Fruit fly (Drosophila melanogaster) whole organism, prepupa: ENCODE measurements around the gene CG15498.

ENCODE experiments used
- Blimp-1 ChIP-seq: fragments of 200-800 bp; sonication (Bioruptor generic); optimal IDR thresholded peaks from 3 replicates; lab custom pipeline; 2017; ENCODE audit warnings: missing biosample characterization, missing genetic modification characterization, mild to moderate bottlenecking, moderate library complexity, missing genetic modification reagents
- CG10631 ChIP-seq: fragments of 200-800 bp; sonication (Bioruptor generic); optimal IDR thresholded peaks from 2 replicates; lab custom pipeline; 2016; ENCODE audit warnings: missing biosample characterization, missing genetic modification characterization
- CG10669 ChIP-seq: fragments of 200-800 bp; sonication (Bioruptor generic); optimal IDR thresholded peaks from 3 replicates; lab custom pipeline; 2018; ENCODE audit warnings: missing biosample characterization, mild to moderate bottlenecking, missing genetic modification characterization, moderate library complexity
- CG11294 ChIP-seq: fragments of 200-800 bp; sonication (Bioruptor generic); IDR thresholded peaks from 2 replicates; pipeline ENCODE4 v1.3.6; 2022; ENCODE audit warnings: missing biosample characterization, missing genetic modification characterization
- CG11902 ChIP-seq: fragments of 200-800 bp; sonication (Bioruptor generic); optimal IDR thresholded peaks from 3 replicates; lab custom pipeline; 2016; ENCODE audit warnings: missing biosample characterization, missing genetic modification characterization
- CG15336 ChIP-seq: fragments of 200-800 bp; sonication (Bioruptor generic); IDR thresholded peaks from 2 replicates; pipeline ENCODE4 v1.3.6; 2022; ENCODE audit warnings: missing biosample characterization, missing genetic modification characterization
- CG16779 ChIP-seq: fragments of 200-800 bp; sonication (Bioruptor generic); optimal IDR thresholded peaks from 3 replicates; lab custom pipeline; 2017; ENCODE audit warnings: missing biosample characterization, mild to moderate bottlenecking, missing genetic modification characterization
- CG3032 ChIP-seq: fragments of 200-800 bp; optimal IDR thresholded peaks from 2 replicates; lab custom pipeline; 2019; ENCODE audit warnings: missing biosample characterization, mild to moderate bottlenecking, missing genetic modification characterization, moderate library complexity
- CG32006 ChIP-seq: fragments of 200-800 bp; sonication (Bioruptor generic); optimal IDR thresholded peaks from 3 replicates; lab custom pipeline; 2017; ENCODE audit warnings: missing biosample characterization, mild to moderate bottlenecking, missing genetic modification characterization
- CG3919 ChIP-seq: fragments of 200-800 bp; sonication (Bioruptor generic); optimal IDR thresholded peaks from 3 replicates; lab custom pipeline; 2016; ENCODE audit warnings: missing biosample characterization, missing genetic modification characterization
- CG4318 ChIP-seq: fragments of 200-800 bp; sonication (Bioruptor generic); optimal IDR thresholded peaks from 3 replicates; lab custom pipeline; 2017; ENCODE audit warnings: missing biosample characterization, mild to moderate bottlenecking, missing genetic modification characterization
- CG6163 ChIP-seq: fragments of 200-800 bp; sonication (Bioruptor generic); IDR thresholded peaks from 3 replicates; pipeline ENCODE4 v1.3.6; 2022; ENCODE audit warnings: missing biosample characterization, missing genetic modification characterization
- CG6276 ChIP-seq: fragments of 200-800 bp; sonication (Bioruptor generic); optimal IDR thresholded peaks from 2 replicates; lab custom pipeline; 2017; ENCODE audit warnings: missing biosample characterization, mild to moderate bottlenecking, missing genetic modification characterization
- CG6792 ChIP-seq: fragments of 200-800 bp; sonication (Bioruptor generic); optimal IDR thresholded peaks from 3 replicates; lab custom pipeline; 2016; ENCODE audit warnings: missing biosample characterization, missing genetic modification characterization
- CG6808 ChIP-seq: fragments of 200-800 bp; sonication (Bioruptor generic); optimal IDR thresholded peaks from 3 replicates; lab custom pipeline; 2017; ENCODE audit warnings: missing biosample characterization, missing genetic modification characterization, mild to moderate bottlenecking, moderate library complexity, missing genetic modification reagents
- CG7368 ChIP-seq: fragments of 200-800 bp; sonication (Bioruptor generic); optimal IDR thresholded peaks from 3 replicates; lab custom pipeline; 2016; ENCODE audit warnings: missing biosample characterization, missing genetic modification characterization
- CG8119 ChIP-seq: fragments of 200-800 bp; sonication (Bioruptor generic); IDR thresholded peaks from 3 replicates; pipeline ENCODE4 v1.3.6; 2022; ENCODE audit warnings: missing biosample characterization, missing genetic modification characterization
- CG8632 ChIP-seq: fragments of 200-800 bp; sonication (Bioruptor generic); optimal IDR thresholded peaks from 3 replicates; lab custom pipeline; 2016; ENCODE audit warnings: missing biosample characterization, missing genetic modification characterization
- Eip75B ChIP-seq: fragments of 200-800 bp; sonication (Bioruptor generic); optimal IDR thresholded peaks from 3 replicates; lab custom pipeline; 2016; ENCODE audit warnings: missing biosample characterization, missing genetic modification characterization
- Eip78C ChIP-seq: fragments of 200-800 bp; sonication (Bioruptor generic); peaks from one replicate; lab custom pipeline; 2016; ENCODE audit warnings: missing biosample characterization, missing genetic modification characterization
- Ets21C ChIP-seq: fragments of 200-800 bp; sonication (Bioruptor generic); optimal IDR thresholded peaks from 3 replicates; lab custom pipeline; 2016; ENCODE audit warnings: missing biosample characterization, missing genetic modification characterization
- Ets96B ChIP-seq: fragments of 200-800 bp; optimal IDR thresholded peaks from 2 replicates; lab custom pipeline; 2019; ENCODE audit warnings: missing biosample characterization, mild to moderate bottlenecking, missing genetic modification characterization, moderate library complexity
- Gug ChIP-seq: fragments of 200-800 bp; sonication (Bioruptor generic); IDR thresholded peaks from 2 replicates; pipeline ENCODE4 v1.3.6; 2022; ENCODE audit warnings: missing biosample characterization, missing genetic modification characterization
- Hr38 ChIP-seq: sonication (Bioruptor generic); optimal IDR thresholded peaks from 2 replicates; lab custom pipeline; 2016; ENCODE audit warnings: missing biosample characterization, missing genetic modification characterization
- Hr39 ChIP-seq: fragments of 200-800 bp; sonication (Bioruptor generic); optimal IDR thresholded peaks from 2 replicates; lab custom pipeline; 2016; ENCODE audit warnings: missing biosample characterization, missing genetic modification characterization
- Hr4 ChIP-seq: fragments of 200-800 bp; sonication (Bioruptor generic); optimal IDR thresholded peaks from 3 replicates; lab custom pipeline; 2016; ENCODE audit warnings: missing biosample characterization, missing genetic modification characterization
- Lpt ChIP-seq: fragments of 200-800 bp; sonication (Bioruptor generic); optimal IDR thresholded peaks from 3 replicates; lab custom pipeline; 2016; ENCODE audit warnings: missing biosample characterization, missing genetic modification characterization
- OdsH ChIP-seq: fragments of 200-800 bp; sonication (Bioruptor generic); optimal IDR thresholded peaks from 3 replicates; lab custom pipeline; 2016; ENCODE audit warnings: missing biosample characterization, missing genetic modification characterization
- Sox102F ChIP-seq: fragments of 200-800 bp; sonication (Bioruptor generic); optimal IDR thresholded peaks from 2 replicates; lab custom pipeline; 2016; ENCODE audit warnings: missing biosample characterization, mild to moderate bottlenecking, missing genetic modification characterization
- Sox14 ChIP-seq: fragments of 200-800 bp; sonication (Bioruptor generic); optimal IDR thresholded peaks from 3 replicates; lab custom pipeline; 2016; ENCODE audit warnings: missing biosample characterization, missing genetic modification characterization
- achi ChIP-seq: fragments of 200-800 bp; sonication (Bioruptor generic); optimal IDR thresholded peaks from 3 replicates; lab custom pipeline; 2016; ENCODE audit warnings: missing biosample characterization, missing genetic modification characterization
- cyc ChIP-seq: fragments of 200-800 bp; sonication (Bioruptor generic); optimal IDR thresholded peaks from 3 replicates; lab custom pipeline; 2016; ENCODE audit warnings: missing biosample characterization, missing genetic modification characterization
- dac ChIP-seq: fragments of 200-800 bp; sonication (Bioruptor generic); optimal IDR thresholded peaks from 2 replicates; lab custom pipeline; 2017; ENCODE audit warnings: missing biosample characterization, mild to moderate bottlenecking, missing genetic modification characterization
- dsx ChIP-seq: fragments of 200-800 bp; optimal IDR thresholded peaks from 3 replicates; lab custom pipeline; 2019; ENCODE audit warnings: missing biosample characterization, mild to moderate bottlenecking, missing genetic modification characterization, moderate library complexity; ENCODE audit not compliant: poor library complexity, severe bottlenecking
- eg ChIP-seq: fragments of 200-800 bp; sonication (Bioruptor generic); IDR thresholded peaks from 3 replicates; pipeline ENCODE4 v1.3.6; 2022; ENCODE audit warnings: missing biosample characterization, missing genetic modification characterization
- esn ChIP-seq: fragments of 200-800 bp; sonication (Bioruptor generic); optimal IDR thresholded peaks from 2 replicates; lab custom pipeline; 2016; ENCODE audit warnings: missing biosample characterization, mild to moderate bottlenecking, missing genetic modification characterization, moderate library complexity
- fd59A ChIP-seq: fragments of 200-800 bp; sonication (Bioruptor generic); optimal IDR thresholded peaks from 2 replicates; lab custom pipeline; 2017; ENCODE audit warnings: missing biosample characterization, mild to moderate bottlenecking, missing genetic modification characterization, missing genetic modification reagents
- fd85E ChIP-seq: fragments of 200-800 bp; sonication (Bioruptor generic); optimal IDR thresholded peaks from 3 replicates; lab custom pipeline; 2016; ENCODE audit warnings: missing biosample characterization, missing genetic modification characterization
- net ChIP-seq: fragments of 200-800 bp; sonication (Bioruptor generic); optimal IDR thresholded peaks from 3 replicates; lab custom pipeline; 2016; ENCODE audit warnings: missing biosample characterization, missing genetic modification characterization
- salr ChIP-seq, 2 experiments: fragments of 200-800 bp; sonication (Bioruptor generic); optimal IDR thresholded peaks; 3 replicates each; lab custom pipeline; 2016 to 2018; ENCODE audit warnings: missing biosample characterization in 2 of 2, missing genetic modification characterization in 2 of 2, mild to moderate bottlenecking in 1 of 2
- spab ChIP-seq: fragments of 200-800 bp; sonication (Bioruptor generic); optimal IDR thresholded peaks from 2 replicates; lab custom pipeline; 2017; ENCODE audit warnings: missing biosample characterization, mild to moderate bottlenecking, missing genetic modification characterization, missing genetic modification reagents
- ss ChIP-seq, 2 experiments: fragments of 200-800 bp; sonication (Bioruptor generic); optimal IDR thresholded peaks; 2 replicates in 1 of 2; 3 replicates in 1 of 2; lab custom pipeline; 2017 to 2018; ENCODE audit warnings: mild to moderate bottlenecking in 2 of 2, missing biosample characterization in 2 of 2, missing genetic modification characterization in 2 of 2, moderate library complexity in 1 of 2
- topi ChIP-seq: fragments of 200-800 bp; sonication (Bioruptor generic); optimal IDR thresholded peaks from 3 replicates; lab custom pipeline; 2016; ENCODE audit warnings: missing biosample characterization, missing genetic modification characterization
- vri ChIP-seq: fragments of 200-800 bp; sonication (Bioruptor generic); optimal IDR thresholded peaks from 3 replicates; lab custom pipeline; 2016; ENCODE audit warnings: missing biosample characterization, mild to moderate bottlenecking, missing genetic modification characterization

Gene CG15498

DNA sequence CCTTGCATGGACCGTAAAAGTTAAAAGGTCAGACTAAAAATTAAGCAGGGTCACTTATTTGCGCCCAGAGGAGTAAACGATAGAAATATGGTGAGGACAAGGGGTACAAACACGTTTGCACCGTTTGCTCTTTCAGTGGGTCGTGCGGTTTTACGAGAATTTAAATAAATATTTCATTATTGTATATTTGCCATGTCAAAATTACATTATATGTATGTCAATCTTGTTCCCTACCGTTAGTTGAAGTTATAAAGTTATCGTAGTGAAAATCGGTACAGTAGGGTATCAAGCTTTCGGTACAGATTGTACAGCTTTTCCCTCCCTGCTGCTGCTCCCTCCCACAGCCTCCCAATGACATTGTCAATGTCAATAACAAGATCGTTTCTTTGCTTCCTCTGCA lies 28.9 kb upstream of the CG15498 start (continued):
- peak; percentile 5 for TF ChIP-seq fd59A (GFP tag; lab: Kevin White, UChicago)
- no peak for TF ChIP-seq CG7368 (GFP tag; lab: Kevin White, UChicago)
- peak; percentile 33; the same call in 1 of the 2 replicates for TF ChIP-seq CG11294
- TF ChIP-seq CG10669 (GFP tag; lab: Kevin White, UChicago), result peak; percentile 28
- no peak for TF ChIP-seq CG11902
- TF ChIP-seq topi (GFP tag; lab: Kevin White, UChicago), result peak; percentile 43
- TF ChIP-seq Sox102F (GFP tag; lab: Kevin White, UChicago), result peak; percentile 11

DNA sequence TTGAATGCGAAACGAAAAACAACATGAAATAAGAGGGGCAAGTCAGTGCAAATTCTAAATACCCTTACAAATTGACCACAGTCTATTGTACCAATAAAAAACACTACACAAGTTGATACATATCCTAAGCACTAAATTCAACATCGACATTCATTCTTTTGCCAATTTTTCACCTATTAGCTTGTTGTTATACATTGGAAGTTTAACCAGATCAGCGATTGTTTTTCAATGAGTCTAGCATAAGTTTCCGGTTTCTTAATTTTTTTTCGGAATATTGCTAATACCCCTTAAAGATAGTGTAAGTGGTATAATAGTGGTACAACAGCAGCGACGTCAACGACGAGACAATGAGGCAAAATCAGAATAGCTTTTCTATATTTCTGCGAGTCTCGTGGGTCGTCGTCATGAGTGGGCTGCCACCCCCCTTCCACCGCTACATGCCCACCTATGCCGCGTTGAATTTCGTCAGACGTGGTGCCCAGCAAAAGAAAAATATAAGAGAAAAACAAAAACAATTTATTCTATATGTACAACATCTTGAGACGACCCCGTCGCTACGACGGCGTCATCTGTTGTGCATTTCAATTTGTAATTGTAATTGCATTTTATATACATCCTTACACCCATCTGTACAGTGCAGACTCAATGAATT lies 27.3 kb upstream of the CG15498 start:
- TF ChIP-seq CG6276, result peak; percentile 28
- peak; percentile 9 for TF ChIP-seq OdsH
- peak; percentile 45; the same call in 1 of the 3 replicates for TF ChIP-seq CG8119 (GFP tag; lab: Robert Waterston, UW)
- TF ChIP-seq CG11294, result peak; percentile 14; the same call in 1 of the 2 replicates
- peak; percentile 52; the same call in 1 of the 2 replicates for TF ChIP-seq CG15336 (GFP tag; lab: Robert Waterston, UW)
- peak; percentile 56 for TF ChIP-seq CG32006 (GFP tag; lab: Kevin White, UChicago)
- peak; percentile 4 for TF ChIP-seq CG10669 (GFP tag; lab: Kevin White, UChicago)
- peak; percentile 8 for TF ChIP-seq Eip78C (GFP tag; lab: Kevin White, UChicago)
- peak; percentile 27 for TF ChIP-seq Hr4 (GFP tag; lab: Kevin White, UChicago)
- TF ChIP-seq CG4318, result no peak
- TF ChIP-seq spab (GFP tag; lab: Kevin White, UChicago), result no peak

DNA sequence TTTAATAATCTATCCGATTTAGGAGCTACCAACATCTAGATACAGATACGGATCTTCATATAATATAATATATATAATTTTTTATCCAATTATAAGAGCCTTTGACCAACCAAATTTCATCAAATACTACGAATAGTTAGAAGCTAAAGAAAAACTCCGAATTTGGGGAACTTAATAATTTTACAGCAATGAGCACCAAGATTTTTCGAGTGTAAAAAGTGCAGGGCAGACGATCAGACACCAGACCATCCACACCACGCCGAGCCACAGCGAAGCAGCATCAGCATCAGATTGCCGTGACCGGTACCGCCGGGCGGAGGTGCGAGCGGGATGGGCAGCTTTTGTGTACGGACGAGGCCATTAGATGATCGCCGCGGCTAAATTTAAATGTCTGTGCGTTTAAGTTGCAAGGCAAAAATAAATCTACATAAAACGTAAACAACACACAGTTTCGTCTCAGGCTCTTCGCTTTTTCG lies 25.5 kb upstream of the CG15498 start:
- TF ChIP-seq eg (peak; percentile 51), salr (GFP tag; optimal IDR thresholded peaks at IDR 0.05; lab: Kevin White, UChicago) (peak in 1 of 2 experiments; percentile 64), fd85E (GFP tag; lab: Kevin White, UChicago) (no peak), spab (GFP tag; lab: Kevin White, UChicago) (no peak), CG6792 (no peak), CG7368 (GFP tag; lab: Kevin White, UChicago) (no peak), fd59A (GFP tag; lab: Kevin White, UChicago) (no peak), Eip75B (GFP tag; lab: Kevin White, UChicago) (no peak), CG3919 (GFP tag; lab: Kevin White, UChicago) (peak; percentile 30), CG4318 (peak; percentile 54), Ets96B (peak; percentile 39), Gug (GFP tag; lab: Robert Waterston, UW) (no peak), CG3032 (tag; lab: Kevin White, UChicago) (no peak), CG6276 (peak; percentile 50), dac (GFP tag; lab: Kevin White, UChicago) (no peak), CG32006 (GFP tag; lab: Kevin White, UChicago) (peak; percentile 82), Eip78C (GFP tag; lab: Kevin White, UChicago) (peak; percentile 62), esn (GFP tag; lab: Kevin White, UChicago) (no peak), Sox102F (GFP tag; lab: Kevin White, UChicago) (no peak), OdsH (peak; percentile 31), Blimp-1 (no peak), achi (peak; percentile 38), CG16779 (tag; lab: Kevin White, UChicago) (no peak), net (GFP tag; lab: Kevin White, UChicago) (no peak), ss (GFP tag; optimal IDR thresholded peaks at IDR 0.05; lab: Kevin White, UChicago) (no peak), CG6163 (GFP tag; lab: Robert Waterston, UW) (no peak), dsx (GFP tag; lab: Kevin White, UChicago) (no peak), CG10631 (GFP tag; lab: Kevin White, UChicago) (peak; percentile 45), cyc (no peak), Ets21C (GFP tag; lab: Kevin White, UChicago) (no peak), Sox14 (GFP tag; lab: Kevin White, UChicago) (no peak), CG8119 (GFP tag; lab: Robert Waterston, UW) (peak; percentile 61; the same call in 2 of the 3 replicates), CG10669 (GFP tag; lab: Kevin White, UChicago) (no peak), Hr4 (GFP tag; lab: Kevin White, UChicago) (peak; percentile 43), CG8632 (GFP tag; lab: Kevin White, UChicago) (no peak), CG6808 (GFP tag; lab: Kevin White, UChicago) (no peak), Lpt (GFP tag; lab: Kevin White, UChicago) (peak; percentile 21), vri (GFP tag; lab: Kevin White, UChicago) (no peak), Hr39 (GFP tag; lab: Kevin White, UChicago) (no peak), Hr38 (no peak), topi (GFP tag; lab: Kevin White, UChicago) (no peak), CG15336 (GFP tag; lab: Robert Waterston, UW) (peak; percentile 58)
